Fruit fly (Drosophila melanogaster) whole organism, embryonic: ENCODE measurements around the gene CG11980.

ENCODE experiments used
- Atf6 ChIP-seq: fragments of 200-800 bp; sonication (Bioruptor generic); IDR thresholded peaks from 2 replicates; pipeline ENCODE4 v1.3.6; 2022; ENCODE audit warnings: missing biosample characterization, missing genetic modification characterization
- Blimp-1 ChIP-seq: fragments of 200-800 bp; sonication (Bioruptor generic); optimal IDR thresholded peaks from 3 replicates; lab custom pipeline; 2018; ENCODE audit warnings: missing biosample characterization, missing genetic modification characterization, mild to moderate bottlenecking, moderate library complexity, missing genetic modification reagents
- CG11504 ChIP-seq: fragments of 200-800 bp; sonication (Bioruptor generic); optimal IDR thresholded peaks from 3 replicates; lab custom pipeline; 2019; ENCODE audit warnings: missing biosample characterization, mild to moderate bottlenecking, missing genetic modification characterization, moderate library complexity
- CG12391 ChIP-seq: fragments of 200-800 bp; sonication (Bioruptor generic); optimal IDR thresholded peaks from 3 replicates; lab custom pipeline; 2018; ENCODE audit warnings: missing biosample characterization, mild to moderate bottlenecking, missing genetic modification characterization, moderate library complexity
- CG1647 ChIP-seq: fragments of 200-800 bp; sonication (Bioruptor generic); optimal IDR thresholded peaks from 3 replicates; lab custom pipeline; 2016; ENCODE audit warnings: missing biosample characterization, missing genetic modification characterization
- CG18476 ChIP-seq: fragments of 200-800 bp; sonication (Bioruptor generic); optimal IDR thresholded peaks from 2 replicates; lab custom pipeline; 2016; ENCODE audit warnings: missing biosample characterization, mild to moderate bottlenecking, missing genetic modification characterization
- CG31224 ChIP-seq: fragments of 200-800 bp; sonication (Bioruptor generic); IDR thresholded peaks from 2 replicates; pipeline ENCODE4 v1.3.6; 2022; ENCODE audit warnings: missing biosample characterization, missing genetic modification characterization
- CG31388 ChIP-seq: fragments of 200-800 bp; sonication (Bioruptor generic); optimal IDR thresholded peaks from 2 replicates; lab custom pipeline; 2016; ENCODE audit warnings: missing biosample characterization, missing genetic modification characterization
- CG34422 ChIP-seq: fragments of 200-800 bp; sonication (Bioruptor generic); IDR thresholded peaks from 3 replicates; pipeline ENCODE4 v1.3.6; 2022; ENCODE audit warnings: missing biosample characterization, missing genetic modification characterization
- CG5180 ChIP-seq: fragments of 200-800 bp; sonication (Bioruptor generic); optimal IDR thresholded peaks from 3 replicates; lab custom pipeline; 2017; ENCODE audit warnings: missing biosample characterization, missing genetic modification characterization, mild to moderate bottlenecking, moderate library complexity, missing genetic modification reagents
- CG5245 ChIP-seq: fragments of 200-800 bp; sonication (Bioruptor generic); optimal IDR thresholded peaks from 3 replicates; lab custom pipeline; 2016; ENCODE audit warnings: missing biosample characterization, missing genetic modification characterization
- CG6272 ChIP-seq: fragments of 200-800 bp; sonication (Bioruptor generic); IDR thresholded peaks from 2 replicates; pipeline ENCODE4 v1.3.6; 2022; ENCODE audit warnings: missing biosample characterization, missing genetic modification characterization
- CG6791 ChIP-seq: fragments of 200-800 bp; sonication (Bioruptor generic); IDR thresholded peaks from 3 replicates; pipeline ENCODE4 v1.3.6; 2022; ENCODE audit warnings: missing biosample characterization, missing genetic modification characterization; ENCODE audit not compliant: partially characterized antibody
- CG7963 ChIP-seq: fragments of 200-800 bp; sonication (Bioruptor generic); IDR thresholded peaks from 3 replicates; pipeline ENCODE4 v1.3.6; 2022; ENCODE audit warnings: missing biosample characterization, missing genetic modification characterization; ENCODE audit not compliant: partially characterized antibody
- CG7987 ChIP-seq: fragments of 200-800 bp; sonication (Bioruptor generic); optimal IDR thresholded peaks from 2 replicates; lab custom pipeline; 2018; ENCODE audit warnings: missing biosample characterization, mild to moderate bottlenecking, missing genetic modification characterization, moderate library complexity
- CG8089 ChIP-seq: fragments of 200-800 bp; sonication (Bioruptor generic); optimal IDR thresholded peaks from 3 replicates; lab custom pipeline; 2016; ENCODE audit warnings: missing biosample characterization, missing genetic modification characterization
- CG8765 ChIP-seq: fragments of 200-800 bp; sonication (Bioruptor generic); IDR thresholded peaks from 2 replicates; pipeline ENCODE4 v1.3.6; 2022; ENCODE audit warnings: missing biosample characterization, missing genetic modification characterization
- CG9876 ChIP-seq: fragments of 200-800 bp; sonication (Bioruptor generic); optimal IDR thresholded peaks from 2 replicates; lab custom pipeline; 2016; ENCODE audit warnings: missing biosample characterization, missing genetic modification characterization
- Dfd ChIP-seq, 2 experiments: fragments of >200 bp; optimal IDR thresholded peaks; 2 replicates each; lab custom pipeline; 2017; ENCODE audit warnings: missing biosample characterization in 2 of 2, missing genetic modification characterization in 2 of 2
- Dip2 ChIP-seq: fragments of 200-800 bp; sonication (Bioruptor generic); IDR thresholded peaks from 2 replicates; pipeline ENCODE4 v1.3.6; 2022; ENCODE audit warnings: missing biosample characterization, missing genetic modification characterization
- Fer2 ChIP-seq: fragments of 200-800 bp; sonication (Bioruptor generic); optimal IDR thresholded peaks from 2 replicates; lab custom pipeline; 2018; ENCODE audit warnings: missing biosample characterization, mild to moderate bottlenecking, missing genetic modification characterization, moderate library complexity
- Fer3 ChIP-seq: fragments of 200-800 bp; sonication (Bioruptor generic); optimal IDR thresholded peaks from 2 replicates; lab custom pipeline; 2018; ENCODE audit warnings: missing biosample characterization, mild to moderate bottlenecking, missing genetic modification characterization, moderate library complexity
- GATAe ChIP-seq: fragments of 200-800 bp; sonication (Bioruptor generic); conservative IDR thresholded peaks from 2 replicates; pipeline ENCODE4 v1.3.6; 2022; ENCODE audit warnings: missing biosample characterization, missing genetic modification characterization
- HLHmδ ChIP-seq: fragments of 200-800 bp; sonication (Bioruptor generic); optimal IDR thresholded peaks from 2 replicates; lab custom pipeline; 2018; ENCODE audit warnings: missing biosample characterization, mild to moderate bottlenecking, missing genetic modification characterization, moderate library complexity
- HmgD ChIP-seq: fragments of 200-800 bp; sonication (Bioruptor generic); optimal IDR thresholded peaks from 3 replicates; lab custom pipeline; 2016; ENCODE audit warnings: missing biosample characterization, missing genetic modification characterization
- HmgZ ChIP-seq: fragments of 200-800 bp; sonication (Bioruptor generic); optimal IDR thresholded peaks from 2 replicates; lab custom pipeline; 2018; ENCODE audit warnings: missing biosample characterization, mild to moderate bottlenecking, missing genetic modification characterization
- Hmr ChIP-seq: fragments of 200-800 bp; sonication (Bioruptor generic); optimal IDR thresholded peaks from 3 replicates; lab custom pipeline; 2017; ENCODE audit warnings: mild to moderate bottlenecking, missing biosample characterization, missing genetic modification reagents, missing genetic modification characterization
- Hr39 ChIP-seq: fragments of >200 bp; optimal IDR thresholded peaks from 2 replicates; lab custom pipeline; 2017
- Myb ChIP-seq: fragments of 200-800 bp; sonication (Bioruptor generic); optimal IDR thresholded peaks from 2 replicates; lab custom pipeline; 2016; ENCODE audit warnings: missing biosample characterization, missing genetic modification characterization
- Sox102F ChIP-seq: fragments of 200-800 bp; sonication (Bioruptor generic); optimal IDR thresholded peaks from 2 replicates; lab custom pipeline; 2018; ENCODE audit warnings: missing biosample characterization, mild to moderate bottlenecking, missing genetic modification characterization, moderate library complexity
- Ssrp ChIP-seq: fragments of 200-800 bp; sonication (Bioruptor generic); optimal IDR thresholded peaks from 2 replicates; lab custom pipeline; 2018; ENCODE audit warnings: missing biosample characterization, mild to moderate bottlenecking, missing genetic modification characterization, moderate library complexity
- al ChIP-seq: fragments of 200-800 bp; sonication (Bioruptor generic); IDR thresholded peaks from 2 replicates; pipeline ENCODE4 v1.3.6; 2022; ENCODE audit warnings: missing biosample characterization, missing genetic modification characterization
- chm ChIP-seq: fragments of 200-800 bp; sonication (Bioruptor generic); IDR thresholded peaks from 2 replicates; pipeline ENCODE4 v1.3.6; 2022; ENCODE audit warnings: missing biosample characterization, missing genetic modification characterization
- corto ChIP-seq: fragments of 200-800 bp; sonication (Bioruptor generic); optimal IDR thresholded peaks from 2 replicates; lab custom pipeline; 2016; ENCODE audit warnings: missing biosample characterization, mild to moderate bottlenecking, missing genetic modification characterization, moderate library complexity
- cwo ChIP-seq: fragments of 200-800 bp; sonication (Bioruptor generic); optimal IDR thresholded peaks from 3 replicates; lab custom pipeline; 2017; ENCODE audit warnings: missing biosample characterization, missing genetic modification characterization, mild to moderate bottlenecking, moderate library complexity, missing genetic modification reagents
- dmrt11E ChIP-seq: fragments of 200-800 bp; sonication (Bioruptor generic); optimal IDR thresholded peaks from 3 replicates; lab custom pipeline; 2018; ENCODE audit warnings: missing biosample characterization, mild to moderate bottlenecking, missing genetic modification characterization, moderate library complexity
- fd96Cb ChIP-seq: fragments of 200-800 bp; sonication (Bioruptor generic); optimal IDR thresholded peaks from 2 replicates; lab custom pipeline; 2018; ENCODE audit warnings: missing biosample characterization, mild to moderate bottlenecking, missing genetic modification characterization, moderate library complexity
- gcm ChIP-seq: fragments of 200-800 bp; sonication (Bioruptor generic); optimal IDR thresholded peaks from 2 replicates; lab custom pipeline; 2019; ENCODE audit warnings: missing biosample characterization, mild to moderate bottlenecking, missing genetic modification characterization, moderate library complexity
- her ChIP-seq: fragments of 200-800 bp; sonication (Bioruptor generic); optimal IDR thresholded peaks from 2 replicates; lab custom pipeline; 2016; ENCODE audit warnings: missing biosample characterization, missing genetic modification characterization
- knrl ChIP-seq: fragments of 200-800 bp; sonication (Bioruptor generic); IDR thresholded peaks from 3 replicates; pipeline ENCODE4 v1.3.6; 2022; ENCODE audit warnings: missing biosample characterization, missing genetic modification characterization; ENCODE audit not compliant: partially characterized antibody
- lilli ChIP-seq: fragments of 200-800 bp; sonication (Bioruptor generic); optimal IDR thresholded peaks from 3 replicates; lab custom pipeline; 2016; ENCODE audit warnings: missing biosample characterization, missing genetic modification characterization
- lmd ChIP-seq: fragments of 200-800 bp; sonication (Bioruptor generic); IDR thresholded peaks from 2 replicates; pipeline ENCODE4 v1.3.6; 2022; ENCODE audit warnings: missing biosample characterization, missing genetic modification characterization
- pfk ChIP-seq: fragments of 200-800 bp; sonication (Bioruptor generic); optimal IDR thresholded peaks from 2 replicates; lab custom pipeline; 2018; ENCODE audit warnings: missing biosample characterization, mild to moderate bottlenecking, missing genetic modification characterization, moderate library complexity
- pho ChIP-seq: fragments of 200-800 bp; sonication (Bioruptor generic); optimal IDR thresholded peaks from 2 replicates; lab custom pipeline; 2016; ENCODE audit warnings: missing biosample characterization, missing genetic modification characterization
- pita ChIP-seq: fragments of 200-800 bp; sonication (Bioruptor generic); optimal IDR thresholded peaks from 2 replicates; lab custom pipeline; 2017; ENCODE audit warnings: missing biosample characterization, mild to moderate bottlenecking, missing genetic modification characterization
- pros ChIP-seq: fragments of 200-800 bp; sonication (Bioruptor generic); optimal IDR thresholded peaks from 3 replicates; lab custom pipeline; 2019; ENCODE audit warnings: missing biosample characterization, mild to moderate bottlenecking, missing genetic modification characterization, moderate library complexity
- row ChIP-seq: fragments of 200-800 bp; sonication (Bioruptor generic); IDR thresholded peaks from 3 replicates; pipeline ENCODE4 v1.3.6; 2022; ENCODE audit warnings: missing biosample characterization, missing genetic modification characterization
- sna ChIP-seq: fragments of 200-800 bp; sonication (Bioruptor generic); IDR thresholded peaks from 2 replicates; pipeline ENCODE4 v1.3.6; 2022; ENCODE audit warnings: missing biosample characterization, missing genetic modification characterization; ENCODE audit not compliant: partially characterized antibody
- sob ChIP-seq: fragments of 200-800 bp; sonication (Bioruptor generic); IDR thresholded peaks from 2 replicates; pipeline ENCODE4 v1.3.6; 2022; ENCODE audit warnings: missing biosample characterization, missing genetic modification characterization

The CG11980 gene

DNA sequence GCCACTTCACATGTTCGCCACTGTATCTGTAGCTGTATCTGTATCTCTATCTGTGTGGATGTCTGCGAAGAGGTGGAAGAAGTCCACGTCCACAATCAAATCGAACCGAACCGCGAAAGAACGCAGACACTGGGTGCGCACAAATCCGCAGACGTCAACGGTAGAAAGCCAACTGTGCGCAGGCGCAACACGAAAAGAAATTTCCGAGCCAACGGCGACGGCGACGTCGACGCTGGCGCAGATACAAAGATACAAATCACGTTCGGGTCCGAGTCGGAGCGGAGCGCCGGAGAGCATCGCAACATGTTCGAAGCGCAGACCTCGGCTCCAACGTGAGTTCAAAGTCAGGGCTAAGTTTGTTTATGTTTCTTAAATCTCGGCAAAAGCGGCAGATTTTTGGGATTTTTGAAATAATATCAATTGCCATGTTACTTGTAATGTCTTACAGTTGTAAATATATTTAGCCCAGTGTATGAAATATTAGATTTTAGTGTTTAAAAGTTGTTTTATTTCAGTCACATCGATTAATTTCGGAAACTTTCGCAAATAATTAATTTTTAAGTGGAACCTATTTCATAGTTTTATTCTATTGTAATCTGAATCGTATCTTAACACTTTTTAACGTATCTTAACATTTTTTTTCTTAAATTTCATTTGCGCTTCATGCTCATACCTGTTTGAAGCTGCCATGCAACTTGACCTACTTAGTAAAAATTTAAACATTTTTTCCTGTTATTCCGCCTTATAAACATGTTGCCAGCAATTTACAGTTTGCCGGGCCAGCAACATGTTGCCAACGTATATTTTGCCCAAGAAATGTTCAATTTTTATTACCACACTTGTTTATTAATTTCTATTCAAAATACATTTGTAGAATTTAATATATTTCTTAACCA lies 40.7 kb upstream of the CG11980 start, which contains the start of gene ich (continued):
- TF ChIP-seq lmd = no peak
- peak; percentile 70 for TF ChIP-seq pros (GFP tag; lab: Kevin White, UChicago)
- TF ChIP-seq Fer2 (tag; lab: Kevin White, UChicago) = no peak
- no peak for TF ChIP-seq CG12391 (tag; lab: Kevin White, UChicago)
- no peak for TF ChIP-seq Ssrp
- TF ChIP-seq al = no peak
- TF ChIP-seq CG7963 (GFP tag; lab: Robert Waterston, UW) = no peak
- peak; percentile 81; the same call in 1 of the 2 replicates for TF ChIP-seq chm
- no peak for TF ChIP-seq pho (GFP tag; lab: Kevin White, UChicago)
- 0 out of 3 replicates have a peak, but pooled peaks have one; percentile 26 for TF ChIP-seq CG6791 (GFP tag; lab: Robert Waterston, UW)
- no peak for TF ChIP-seq sob
- TF ChIP-seq Myb (GFP tag; lab: Kevin White, UChicago) = no peak
- TF ChIP-seq her = no peak
- TF ChIP-seq CG31388 (GFP tag; lab: Kevin White, UChicago) = no peak
- TF ChIP-seq knrl (GFP tag; lab: Robert Waterston, UW) = no peak
- no peak for TF ChIP-seq CG5245 (GFP tag; lab: Kevin White, UChicago)
- TF ChIP-seq Dfd (GFP tag; optimal IDR thresholded peaks at IDR 0.05; lab: Kevin White, UChicago) = no peak
- TF ChIP-seq pfk (GFP tag; lab: Kevin White, UChicago) = no peak
- TF ChIP-seq Sox102F (GFP tag; lab: Kevin White, UChicago) = no peak
- TF ChIP-seq gcm (GFP tag; lab: Kevin White, UChicago) = no peak
- no peak for TF ChIP-seq CG31224 (GFP tag; lab: Robert Waterston, UW)
- TF ChIP-seq HLHmδ (GFP tag; lab: Kevin White, UChicago) = peak; percentile 43
- no peak for TF ChIP-seq pita (GFP tag; lab: Kevin White, UChicago)
- TF ChIP-seq HmgD (GFP tag; lab: Kevin White, UChicago) = no peak
- TF ChIP-seq CG11504 = peak; percentile 97
- peak; percentile 48; the same call in 1 of the 2 replicates for TF ChIP-seq CG8765
- TF ChIP-seq CG18476 (GFP tag; lab: Kevin White, UChicago) = no peak
- no peak for TF ChIP-seq Dip2
- no peak for TF ChIP-seq CG1647 (GFP tag; lab: Kevin White, UChicago)
- no peak for TF ChIP-seq Atf6 (GFP tag; lab: Robert Waterston, UW)
- no peak for TF ChIP-seq Hmr
- no peak for TF ChIP-seq Fer3 (tag; lab: Kevin White, UChicago)
- TF ChIP-seq row = no peak
- no peak for TF ChIP-seq CG34422 (GFP tag; lab: Robert Waterston, UW)
- no peak for TF ChIP-seq CG7987 (GFP tag; lab: Kevin White, UChicago)
- TF ChIP-seq lilli (GFP tag; lab: Kevin White, UChicago) = no peak
- no peak for TF ChIP-seq fd96Cb
- TF ChIP-seq CG8089 (GFP tag; lab: Kevin White, UChicago) = no peak
- TF ChIP-seq dmrt11E (tag; lab: Kevin White, UChicago) = no peak
- peak; percentile 30 for TF ChIP-seq Blimp-1 (GFP tag; lab: Kevin White, UChicago)
- TF ChIP-seq Hr39 (lab: Kevin White, UChicago) = no peak
- TF ChIP-seq cwo (GFP tag; lab: Kevin White, UChicago) = no peak
- TF ChIP-seq HmgZ = no peak
- no peak for TF ChIP-seq CG9876 (GFP tag; lab: Kevin White, UChicago)
- TF ChIP-seq CG5180 (GFP tag; lab: Kevin White, UChicago) = peak; percentile 98
- no peak for TF ChIP-seq sna (GFP tag; lab: Robert Waterston, UW)
- no peak for TF ChIP-seq GATAe (GFP tag; lab: Robert Waterston, UW)
- no peak for TF ChIP-seq CG6272 (GFP tag; lab: Robert Waterston, UW)
- no peak for TF ChIP-seq corto (GFP tag; lab: Kevin White, UChicago)
